Fruit fly (Drosophila melanogaster) whole organism, prepupa: Measurements from ENCODE around the gene CG43703.

Source experiments
- CG10631 ChIP-seq: fragments of 200-800 bp; sonication (Bioruptor generic); optimal IDR thresholded peaks from 2 replicates; lab custom pipeline; 2016; ENCODE audit warnings: missing biosample characterization, missing genetic modification characterization
- CG10669 ChIP-seq: fragments of 200-800 bp; sonication (Bioruptor generic); optimal IDR thresholded peaks from 3 replicates; lab custom pipeline; 2018; ENCODE audit warnings: missing biosample characterization, mild to moderate bottlenecking, missing genetic modification characterization, moderate library complexity
- CG11902 ChIP-seq: fragments of 200-800 bp; sonication (Bioruptor generic); optimal IDR thresholded peaks from 3 replicates; lab custom pipeline; 2016; ENCODE audit warnings: missing biosample characterization, missing genetic modification characterization
- CG1621 ChIP-seq: fragments of 200-800 bp; sonication (Bioruptor generic); optimal IDR thresholded peaks from 3 replicates; lab custom pipeline; 2018; ENCODE audit warnings: missing biosample characterization, mild to moderate bottlenecking, missing genetic modification characterization
- CG31627 ChIP-seq: fragments of 200-800 bp; sonication (Bioruptor generic); optimal IDR thresholded peaks from 3 replicates; lab custom pipeline; 2016; ENCODE audit warnings: missing biosample characterization, missing genetic modification characterization
- CG32006 ChIP-seq: fragments of 200-800 bp; sonication (Bioruptor generic); optimal IDR thresholded peaks from 3 replicates; lab custom pipeline; 2017; ENCODE audit warnings: missing biosample characterization, mild to moderate bottlenecking, missing genetic modification characterization
- CG34406 ChIP-seq: fragments of 200-800 bp; sonication (Bioruptor generic); optimal IDR thresholded peaks from 3 replicates; lab custom pipeline; 2016; ENCODE audit warnings: missing biosample characterization, missing genetic modification characterization
- CG6163 ChIP-seq: fragments of 200-800 bp; sonication (Bioruptor generic); IDR thresholded peaks from 3 replicates; pipeline ENCODE4 v1.3.6; 2022; ENCODE audit warnings: missing biosample characterization, missing genetic modification characterization
- CG6792 ChIP-seq: fragments of 200-800 bp; sonication (Bioruptor generic); optimal IDR thresholded peaks from 3 replicates; lab custom pipeline; 2016; ENCODE audit warnings: missing biosample characterization, missing genetic modification characterization
- CG6808 ChIP-seq: fragments of 200-800 bp; sonication (Bioruptor generic); optimal IDR thresholded peaks from 3 replicates; lab custom pipeline; 2017; ENCODE audit warnings: missing biosample characterization, missing genetic modification characterization, mild to moderate bottlenecking, moderate library complexity, missing genetic modification reagents
- CG6854 ChIP-seq: fragments of 200-800 bp; sonication (Bioruptor generic); optimal IDR thresholded peaks from 2 replicates; lab custom pipeline; 2017; ENCODE audit warnings: missing biosample characterization, mild to moderate bottlenecking, missing genetic modification characterization
- CG7368 ChIP-seq: fragments of 200-800 bp; sonication (Bioruptor generic); optimal IDR thresholded peaks from 3 replicates; lab custom pipeline; 2016; ENCODE audit warnings: missing biosample characterization, missing genetic modification characterization
- CG8632 ChIP-seq: fragments of 200-800 bp; sonication (Bioruptor generic); optimal IDR thresholded peaks from 3 replicates; lab custom pipeline; 2016; ENCODE audit warnings: missing biosample characterization, missing genetic modification characterization
- CG9139 ChIP-seq: fragments of 200-800 bp; sonication (Bioruptor generic); optimal IDR thresholded peaks from 3 replicates; lab custom pipeline; 2017; ENCODE audit warnings: missing biosample characterization, mild to moderate bottlenecking, missing genetic modification characterization
- Eip75B ChIP-seq: fragments of 200-800 bp; sonication (Bioruptor generic); optimal IDR thresholded peaks from 3 replicates; lab custom pipeline; 2016; ENCODE audit warnings: missing biosample characterization, missing genetic modification characterization
- Eip78C ChIP-seq: fragments of 200-800 bp; sonication (Bioruptor generic); peaks from one replicate; lab custom pipeline; 2016; ENCODE audit warnings: missing biosample characterization, missing genetic modification characterization
- Eip93F ChIP-seq: fragments of 200-800 bp; sonication (Bioruptor generic); optimal IDR thresholded peaks from 2 replicates; lab custom pipeline; 2016; ENCODE audit warnings: missing biosample characterization, mild to moderate bottlenecking, missing genetic modification characterization
- Hr39 ChIP-seq: fragments of 200-800 bp; sonication (Bioruptor generic); optimal IDR thresholded peaks from 2 replicates; lab custom pipeline; 2016; ENCODE audit warnings: missing biosample characterization, missing genetic modification characterization
- Hr4 ChIP-seq: fragments of 200-800 bp; sonication (Bioruptor generic); optimal IDR thresholded peaks from 3 replicates; lab custom pipeline; 2016; ENCODE audit warnings: missing biosample characterization, missing genetic modification characterization
- Lpt ChIP-seq: fragments of 200-800 bp; sonication (Bioruptor generic); optimal IDR thresholded peaks from 3 replicates; lab custom pipeline; 2016; ENCODE audit warnings: missing biosample characterization, missing genetic modification characterization
- Met ChIP-seq: fragments of 200-800 bp; sonication (Bioruptor generic); optimal IDR thresholded peaks from 3 replicates; lab custom pipeline; 2016; ENCODE audit warnings: missing biosample characterization, missing genetic modification characterization
- OdsH ChIP-seq: fragments of 200-800 bp; sonication (Bioruptor generic); optimal IDR thresholded peaks from 3 replicates; lab custom pipeline; 2016; ENCODE audit warnings: missing biosample characterization, missing genetic modification characterization
- Smox ChIP-seq: fragments of 200-800 bp; sonication (Bioruptor generic); optimal IDR thresholded peaks from 3 replicates; lab custom pipeline; 2016; ENCODE audit warnings: missing biosample characterization, missing genetic modification characterization
- Sox14 ChIP-seq: fragments of 200-800 bp; sonication (Bioruptor generic); optimal IDR thresholded peaks from 3 replicates; lab custom pipeline; 2016; ENCODE audit warnings: missing biosample characterization, missing genetic modification characterization
- Sox15 ChIP-seq: fragments of 200-800 bp; sonication (Bioruptor generic); optimal IDR thresholded peaks from 3 replicates; lab custom pipeline; 2016; ENCODE audit warnings: missing biosample characterization, missing genetic modification characterization
- achi ChIP-seq: fragments of 200-800 bp; sonication (Bioruptor generic); optimal IDR thresholded peaks from 3 replicates; lab custom pipeline; 2016; ENCODE audit warnings: missing biosample characterization, missing genetic modification characterization
- acj6 ChIP-seq: fragments of 200-800 bp; sonication (Bioruptor generic); optimal IDR thresholded peaks from 3 replicates; lab custom pipeline; 2016; ENCODE audit warnings: missing biosample characterization, missing genetic modification characterization
- cyc ChIP-seq: fragments of 200-800 bp; sonication (Bioruptor generic); optimal IDR thresholded peaks from 3 replicates; lab custom pipeline; 2016; ENCODE audit warnings: missing biosample characterization, missing genetic modification characterization
- dac ChIP-seq: fragments of 200-800 bp; sonication (Bioruptor generic); optimal IDR thresholded peaks from 2 replicates; lab custom pipeline; 2017; ENCODE audit warnings: missing biosample characterization, mild to moderate bottlenecking, missing genetic modification characterization
- dsx ChIP-seq: fragments of 200-800 bp; optimal IDR thresholded peaks from 3 replicates; lab custom pipeline; 2019; ENCODE audit warnings: missing biosample characterization, mild to moderate bottlenecking, missing genetic modification characterization, moderate library complexity; ENCODE audit not compliant: poor library complexity, severe bottlenecking
- fd59A ChIP-seq: fragments of 200-800 bp; sonication (Bioruptor generic); optimal IDR thresholded peaks from 2 replicates; lab custom pipeline; 2017; ENCODE audit warnings: missing biosample characterization, mild to moderate bottlenecking, missing genetic modification characterization, missing genetic modification reagents
- lz ChIP-seq: fragments of 200-800 bp; sonication (Bioruptor generic); optimal IDR thresholded peaks from 3 replicates; lab custom pipeline; 2016; ENCODE audit warnings: missing biosample characterization, missing genetic modification characterization
- net ChIP-seq: fragments of 200-800 bp; sonication (Bioruptor generic); optimal IDR thresholded peaks from 3 replicates; lab custom pipeline; 2016; ENCODE audit warnings: missing biosample characterization, missing genetic modification characterization
- pdm3 ChIP-seq: fragments of 200-800 bp; sonication (Bioruptor generic); optimal IDR thresholded peaks from 3 replicates; lab custom pipeline; 2016; ENCODE audit warnings: missing biosample characterization, missing genetic modification characterization
- salr ChIP-seq, 2 experiments: fragments of 200-800 bp; sonication (Bioruptor generic); optimal IDR thresholded peaks; 3 replicates each; lab custom pipeline; 2016 to 2018; ENCODE audit warnings: missing biosample characterization in 2 of 2, missing genetic modification characterization in 2 of 2, mild to moderate bottlenecking in 1 of 2
- spab ChIP-seq: fragments of 200-800 bp; sonication (Bioruptor generic); optimal IDR thresholded peaks from 2 replicates; lab custom pipeline; 2017; ENCODE audit warnings: missing biosample characterization, mild to moderate bottlenecking, missing genetic modification characterization, missing genetic modification reagents
- ss ChIP-seq, 2 experiments: fragments of 200-800 bp; sonication (Bioruptor generic); optimal IDR thresholded peaks; 2 replicates in 1 of 2; 3 replicates in 1 of 2; lab custom pipeline; 2017 to 2018; ENCODE audit warnings: mild to moderate bottlenecking in 2 of 2, missing biosample characterization in 2 of 2, missing genetic modification characterization in 2 of 2, moderate library complexity in 1 of 2
- svp ChIP-seq: fragments of 200-800 bp; sonication (Bioruptor generic); peaks from one replicate; lab custom pipeline; 2016; ENCODE audit warnings: missing biosample characterization, missing genetic modification characterization

The CG43703 gene

dm6 chr2L:3765194-3765593 lies at the start of gene CG43703:
CG43703 (plus strand) TSS chr2L:3765494.
- TF ChIP-seq OdsH (GFP tag; lab: Kevin White, UChicago): no peak
- TF ChIP-seq CG31627 (GFP tag; lab: Kevin White, UChicago): no peak
- no peak for TF ChIP-seq Lpt
- no peak for TF ChIP-seq Smox (GFP tag; lab: Kevin White, UChicago)
- no peak for TF ChIP-seq achi (GFP tag; lab: Kevin White, UChicago)
- no peak for TF ChIP-seq CG6808
- no peak for TF ChIP-seq CG9139 (GFP tag; lab: Kevin White, UChicago)
- no peak for TF ChIP-seq Eip93F (GFP tag; lab: Kevin White, UChicago)
- no peak for TF ChIP-seq CG32006 (GFP tag; lab: Kevin White, UChicago)
- no peak for TF ChIP-seq dsx
- TF ChIP-seq CG6163: no peak
- no peak for TF ChIP-seq cyc
- no peak for TF ChIP-seq Eip78C (GFP tag; lab: Kevin White, UChicago)
- TF ChIP-seq svp (GFP tag; lab: Kevin White, UChicago): no peak
- TF ChIP-seq Sox15 (GFP tag; lab: Kevin White, UChicago): no peak
- no peak for TF ChIP-seq net (GFP tag; lab: Kevin White, UChicago)
- no peak for TF ChIP-seq ss (GFP tag; optimal IDR thresholded peaks at IDR 0.05; lab: Kevin White, UChicago)
- TF ChIP-seq dac (GFP tag; lab: Kevin White, UChicago): no peak

dm6 chr2L:3717673-3718235 lies 47.5 kb upstream of the CG43703 start, which contains the start of the genes lectin-24A and Shaw:
lectin-24A (minus strand) TSS chr2L:3717773.
Shaw (plus strand) TSS chr2L:3718185.
- TF ChIP-seq CG32006 (GFP tag; lab: Kevin White, UChicago): no peak
- peak; percentile 11 for TF ChIP-seq achi (GFP tag; lab: Kevin White, UChicago)

- TF ChIP-seq CG6854 (GFP tag; lab: Kevin White, UChicago) (no peak), Hr39 (peak; percentile 14), dac (GFP tag; lab: Kevin White, UChicago) (no peak), acj6 (peak; percentile 39), pdm3 (peak; percentile 50), ss (GFP tag; optimal IDR thresholded peaks at IDR 0.05; lab: Kevin White, UChicago) (no peak), svp (GFP tag; lab: Kevin White, UChicago) (peak; percentile 67), CG1621 (tag; lab: Kevin White, UChicago) (no peak), CG6163 (no peak), lz (GFP tag; lab: Kevin White, UChicago) (peak; percentile 1), salr (GFP tag; optimal IDR thresholded peaks at IDR 0.05; lab: Kevin White, UChicago) (peak in 1 of 2 experiments; percentile 40), Met (GFP tag; lab: Kevin White, UChicago) (peak; percentile 22), CG9139 (GFP tag; lab: Kevin White, UChicago) (peak; percentile 40), Eip75B (GFP tag; lab: Kevin White, UChicago) (peak; percentile 16), spab (GFP tag; lab: Kevin White, UChicago) (peak; percentile 33), CG10631 (GFP tag; lab: Kevin White, UChicago) (peak; percentile 32), CG34406 (GFP tag; lab: Kevin White, UChicago) (peak; percentile 42), fd59A (GFP tag; lab: Kevin White, UChicago) (peak; percentile 45), Smox (GFP tag; lab: Kevin White, UChicago) (peak; percentile 26), achi (GFP tag; lab: Kevin White, UChicago) (peak; percentile 33), CG8632 (peak; percentile 42), CG6808 (peak; percentile 59), CG10669 (GFP tag; lab: Kevin White, UChicago) (peak; percentile 25), CG7368 (GFP tag; lab: Kevin White, UChicago) (peak; percentile 27), cyc (peak; percentile 14), Hr4 (GFP tag; lab: Kevin White, UChicago) (peak; percentile 28), OdsH (GFP tag; lab: Kevin White, UChicago) (peak; percentile 40), Eip78C (GFP tag; lab: Kevin White, UChicago) (peak; percentile 88), CG11902 (GFP tag; lab: Kevin White, UChicago) (no peak), CG6792 (peak; percentile 22), Sox14 (peak; percentile 26)
Measured at dm6 chr2L:3719414-3719959, 45.8 kb upstream of the CG43703 start.
